Worm (Caenorhabditis elegans) whole organism, midembryonic: ENCODE data around the gene K09H11.11.

Source experiments
- cog-1 ChIP-seq: sonication (generic microtip); optimal IDR thresholded peaks from 2 replicates; lab custom pipeline; 2016; ENCODE audit warnings: missing genetic modification characterization, missing compliant biosample characterization
- klf-2 ChIP-seq: fragments of 200-800 bp; sonication (Bioruptor generic); conservative IDR thresholded peaks from 2 replicates; pipeline ENCODE4 v1.3.6; 2022; ENCODE audit warnings: missing genetic modification reagents, missing genetic modification characterization, missing compliant biosample characterization
- ref-1 ChIP-seq: fragments of 200-800 bp; sonication (Bioruptor generic); conservative IDR thresholded peaks from 2 replicates; pipeline ENCODE4 v1.3.6; 2022; ENCODE audit warnings: missing genetic modification reagents, missing genetic modification characterization, missing compliant biosample characterization
- tab-1 ChIP-seq: fragments of 200-800 bp; sonication (Bioruptor generic); IDR thresholded peaks from 2 replicates; pipeline ENCODE4 v1.3.6; 2022; ENCODE audit warnings: missing genetic modification characterization, missing compliant biosample characterization
- ztf-23 ChIP-seq: fragments of 200-800 bp; sonication (Bioruptor generic); IDR thresholded peaks from 2 replicates; pipeline ENCODE4 v1.3.6; 2022; ENCODE audit warnings: missing genetic modification reagents, missing genetic modification characterization, missing compliant biosample characterization

DNA sequence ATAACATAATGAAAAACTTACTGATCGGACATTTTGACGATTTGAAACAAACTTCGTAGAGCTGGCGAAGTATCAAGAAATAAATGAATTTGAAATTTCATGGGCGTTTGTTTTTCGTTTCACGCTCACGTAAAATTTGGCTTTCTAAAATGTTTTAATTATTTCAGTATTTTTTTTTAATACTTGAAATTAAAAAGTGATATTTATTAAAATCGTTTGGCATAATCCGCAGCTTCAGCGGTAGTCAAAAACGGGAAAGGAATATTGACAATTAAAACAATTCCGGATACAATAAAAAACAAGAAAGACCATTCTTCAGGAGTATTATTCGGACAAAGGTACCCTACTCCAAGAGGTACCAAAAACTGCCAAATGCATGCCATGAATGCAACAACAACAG, 27.6 kb upstream of the K09H11.11 start, which contains the start of gene fbxa-183:
- TF ChIP-seq ref-1 (GFP tag; lab: Robert Waterston, UW), result no peak
- no peak for TF ChIP-seq klf-2 (GFP tag; lab: Robert Waterston, UW)
- no peak for TF ChIP-seq cog-1 (tag; lab: Kevin White, UChicago)
- TF ChIP-seq tab-1 (GFP tag; lab: Robert Waterston, UW), result no peak
- TF ChIP-seq ztf-23 (GFP tag; lab: Robert Waterston, UW), result no peak
